Worm (Caenorhabditis elegans) whole organism, young adult: ENCODE results near the gene srw-21.

Source experiments
- B0336.3 ChIP-seq: fragments of 200-800 bp; sonication (Bioruptor generic); IDR thresholded peaks from 2 replicates; pipeline ENCODE4 v1.3.6; 2022; ENCODE audit warnings: missing genetic modification characterization, missing compliant biosample characterization
- ama-1 ChIP-seq, 3 experiments: fragments of 150-350 bp in 1 of 3; sonication (generic microtip) in 2 of 3; optimal IDR thresholded peaks; 2 replicates each; lab custom pipeline; 2014 to 2018; ENCODE audit warnings: missing biosample characterization in 2 of 3, missing genetic modification characterization in 2 of 3, missing genetic modification reagents in 2 of 3
- egl-44 ChIP-seq: fragments of 200-800 bp; sonication (Bioruptor generic); IDR thresholded peaks from 2 replicates; pipeline ENCODE4 v1.3.6; 2022; ENCODE audit warnings: missing genetic modification reagents, missing genetic modification characterization, missing compliant biosample characterization
- ekl-4 ChIP-seq: fragments of 200-800 bp; sonication (Bioruptor generic); IDR thresholded peaks from 2 replicates; pipeline ENCODE4 v1.3.6; 2022; ENCODE audit warnings: missing genetic modification reagents, missing genetic modification characterization, missing compliant biosample characterization
- gei-17 ChIP-seq: fragments of 200-800 bp; sonication (Bioruptor generic); optimal IDR thresholded peaks from 2 replicates; lab custom pipeline; 2018; ENCODE audit warnings: mild to moderate bottlenecking, missing genetic modification characterization, missing compliant biosample characterization
- rec-8 ChIP-seq, 2 experiments: sonication (generic microtip); optimal IDR thresholded peaks; 2 replicates each; lab custom pipeline; 2016; ENCODE audit warnings: mild to moderate bottlenecking in 2 of 2, missing genetic modification characterization in 2 of 2, missing genetic modification reagents in 2 of 2, missing genotype in 2 of 2, missing biosample characterization in 1 of 2, missing compliant biosample characterization in 1 of 2, moderate library complexity in 1 of 2
- sea-2 ChIP-seq: fragments of 200-800 bp; sonication (Bioruptor generic); IDR thresholded peaks from 2 replicates; pipeline ENCODE4 v1.3.6; 2022; ENCODE audit warnings: missing genetic modification characterization, missing compliant biosample characterization
- snpc-4 ChIP-seq, 5 experiments: fragments of 150-350 bp in 1 of 5; sonication (generic microtip) in 4 of 5; optimal IDR thresholded peaks; 2 replicates each; lab custom pipeline; 2014 to 2018; ENCODE audit warnings: missing genetic modification characterization in 5 of 5, missing biosample characterization in 3 of 5, antibody characterized with exemption in 2 of 5, mild to moderate bottlenecking in 2 of 5, missing compliant biosample characterization in 2 of 5, missing genotype in 2 of 5, moderate library complexity in 2 of 5, missing genetic modification reagents in 1 of 5
- somi-1 ChIP-seq: fragments of 200-800 bp; sonication (Bioruptor generic); optimal IDR thresholded peaks from 2 replicates; lab custom pipeline; 2018; ENCODE audit warnings: mild to moderate bottlenecking, missing genetic modification characterization, missing compliant biosample characterization
- tbp1 ChIP-seq: fragments of 200-800 bp; sonication (Bioruptor generic); optimal IDR thresholded peaks from 2 replicates; lab custom pipeline; 2018; ENCODE audit warnings: mild to moderate bottlenecking, missing genetic modification characterization, missing compliant biosample characterization
- ztf-18 ChIP-seq: sonication (generic microtip); optimal IDR thresholded peaks from 2 replicates; lab custom pipeline; 2016; ENCODE audit warnings: missing genotype, mild to moderate bottlenecking, missing genetic modification characterization, missing compliant biosample characterization

ce11 chrV:15480505-15481075, 7.3 kb upstream of the srw-21 start:
- TF ChIP-seq snpc-4 (GFP tag; optimal IDR thresholded peaks at IDR 0.05; lab: Kevin White, UChicago) (peak; percentile 11), snpc-4 (tag; optimal IDR thresholded peaks at IDR 0.05; lab: Kevin White, UChicago) (no peak), somi-1 (GFP tag; lab: Kevin White, UChicago) (no peak), rec-8 (tag; optimal IDR thresholded peaks at IDR 0.05; lab: Kevin White, UChicago) (no peak), ekl-4 (GFP tag; lab: Robert Waterston, UW) (no peak), tbp1 (GFP tag; lab: Kevin White, UChicago) (peak; percentile 86), egl-44 (no peak), ztf-18 (tag; lab: Kevin White, UChicago) (peak; percentile 29), gei-17 (no peak), ama-1 (optimal IDR thresholded peaks at IDR 0.05; lab: Kevin White, UChicago) (no peak), ama-1 (GFP tag; optimal IDR thresholded peaks at IDR 0.05; lab: Kevin White, UChicago) (peak in 1 of 2 experiments; percentile 47), sea-2 (GFP tag; lab: Robert Waterston, UW) (no peak), B0336.3 (GFP tag; lab: Robert Waterston, UW) (no peak)
